Worm (Caenorhabditis elegans) whole organism, young adult: ENCODE measurements around the gene taf-10.

Experiments
- B0261.1 ChIP-seq: sonication (generic microtip); optimal IDR thresholded peaks from 2 replicates; lab custom pipeline; 2016; ENCODE audit warnings: mild to moderate bottlenecking, missing genetic modification characterization, moderate library complexity, missing compliant biosample characterization
- B0336.3 ChIP-seq: fragments of 200-800 bp; sonication (Bioruptor generic); IDR thresholded peaks from 2 replicates; pipeline ENCODE4 v1.3.6; 2022; ENCODE audit warnings: missing genetic modification characterization, missing compliant biosample characterization
- C06A6.2 ChIP-seq: fragments of 200-800 bp; sonication (Bioruptor generic); conservative IDR thresholded peaks from 2 replicates; pipeline ENCODE4 v1.3.6; 2022; ENCODE audit warnings: missing genetic modification characterization, missing compliant biosample characterization
- F10E7.11 ChIP-seq: sonication (generic microtip); optimal IDR thresholded peaks from 2 replicates; lab custom pipeline; 2017; ENCODE audit warnings: mild to moderate bottlenecking, missing genetic modification characterization, moderate library complexity, missing compliant biosample characterization
- F33H1.4 ChIP-seq: fragments of 200-800 bp; sonication (Bioruptor generic); IDR thresholded peaks from 2 replicates; pipeline ENCODE4 v1.3.6; 2022; ENCODE audit warnings: missing genetic modification reagents, missing genetic modification characterization, missing compliant biosample characterization
- F52B5.7 ChIP-seq: sonication (generic microtip); optimal IDR thresholded peaks from 2 replicates; lab custom pipeline; 2016; ENCODE audit warnings: mild to moderate bottlenecking, missing genetic modification characterization, missing compliant biosample characterization
- F57C9.4 ChIP-seq: sonication (generic microtip); optimal IDR thresholded peaks from 2 replicates; lab custom pipeline; 2017; ENCODE audit warnings: mild to moderate bottlenecking, missing genetic modification characterization, missing compliant biosample characterization
- T26A5.8 ChIP-seq: sonication (generic microtip); optimal IDR thresholded peaks from 2 replicates; lab custom pipeline; 2016; ENCODE audit warnings: missing genetic modification characterization, missing compliant biosample characterization
- Y67H2A.10 ChIP-seq: fragments of 200-800 bp; sonication (Bioruptor generic); conservative IDR thresholded peaks from 2 replicates; pipeline ENCODE4 v1.3.6; 2022; ENCODE audit warnings: missing genetic modification reagents, missing genetic modification characterization, missing compliant biosample characterization
- Y79H2A.3 ChIP-seq: fragments of 200-800 bp; sonication (Bioruptor generic); conservative IDR thresholded peaks from 2 replicates; pipeline ENCODE4 v1.3.6; 2022; ENCODE audit warnings: missing genetic modification reagents, missing genetic modification characterization, missing compliant biosample characterization
- ZK185.1 ChIP-seq: sonication (generic microtip); optimal IDR thresholded peaks from 2 replicates; lab custom pipeline; 2016; ENCODE audit warnings: mild to moderate bottlenecking, missing genetic modification characterization, missing compliant biosample characterization; ENCODE audit not compliant: poor library complexity, severe bottlenecking
- akir-1 ChIP-seq: fragments of 200-800 bp; sonication (Bioruptor generic); optimal IDR thresholded peaks from 2 replicates; lab custom pipeline; 2018; ENCODE audit warnings: mild to moderate bottlenecking, missing genetic modification characterization, moderate library complexity, missing compliant biosample characterization
- aptf-2 ChIP-seq: fragments of 200-800 bp; sonication (Bioruptor generic); conservative IDR thresholded peaks from 2 replicates; pipeline ENCODE4 v1.3.6; 2022; ENCODE audit warnings: missing genetic modification reagents, missing genetic modification characterization, missing compliant biosample characterization
- aptf-3 ChIP-seq: fragments of 200-800 bp; sonication (Bioruptor generic); IDR thresholded peaks from 2 replicates; pipeline ENCODE4 v1.3.6; 2022; ENCODE audit warnings: missing genetic modification characterization, missing compliant biosample characterization
- atf-7 ChIP-seq: sonication (generic microtip); optimal IDR thresholded peaks from 2 replicates; lab custom pipeline; 2017; ENCODE audit warnings: mild to moderate bottlenecking, missing genetic modification characterization, missing compliant biosample characterization
- cebp-1 ChIP-seq, 2 experiments: fragments of 200-800 bp in 1 of 2; sonication (Bioruptor generic) in 1 of 2; sonication (generic microtip) in 1 of 2; IDR thresholded peaks in 1 of 2; optimal IDR thresholded peaks in 1 of 2; 2 replicates each; pipeline versions ENCODE4 v1.3.6 to Lab custom; 2017 to 2022; ENCODE audit warnings: missing compliant biosample characterization in 2 of 2, missing genetic modification characterization in 2 of 2, mild to moderate bottlenecking in 1 of 2, missing genetic modification reagents in 1 of 2, moderate library complexity in 1 of 2
- ceh-91 ChIP-seq: fragments of 200-800 bp; sonication (Bioruptor generic); IDR thresholded peaks from 2 replicates; pipeline ENCODE4 v1.3.6; 2022; ENCODE audit warnings: missing genetic modification reagents, missing genetic modification characterization, missing compliant biosample characterization
- chd-7 ChIP-seq: sonication (generic microtip); optimal IDR thresholded peaks from 2 replicates; lab custom pipeline; 2016; ENCODE audit warnings: mild to moderate bottlenecking, missing genetic modification characterization, moderate library complexity, missing compliant biosample characterization
- dpl-1 ChIP-seq: fragments of 150-350 bp; optimal IDR thresholded peaks from 2 replicates; lab custom pipeline; 2014; ENCODE audit warnings: missing biosample characterization, missing genetic modification reagents, missing genetic modification characterization
- ekl-4 ChIP-seq: fragments of 200-800 bp; sonication (Bioruptor generic); IDR thresholded peaks from 2 replicates; pipeline ENCODE4 v1.3.6; 2022; ENCODE audit warnings: missing genetic modification reagents, missing genetic modification characterization, missing compliant biosample characterization
- hmg-1.2 ChIP-seq: fragments of 200-800 bp; sonication (Bioruptor generic); IDR thresholded peaks from 2 replicates; pipeline ENCODE4 v1.3.6; 2022; ENCODE audit warnings: missing genetic modification reagents, missing genetic modification characterization, missing compliant biosample characterization
- hmg-20 ChIP-seq: fragments of 200-800 bp; sonication (Bioruptor generic); IDR thresholded peaks from 2 replicates; pipeline ENCODE4 v1.3.6; 2022; ENCODE audit warnings: missing genetic modification reagents, missing genetic modification characterization, missing compliant biosample characterization
- lag-1 ChIP-seq: fragments of 200-800 bp; sonication (Bioruptor generic); IDR thresholded peaks from 2 replicates; pipeline ENCODE4 v1.3.6; 2022; ENCODE audit warnings: missing genetic modification reagents, missing genetic modification characterization, missing compliant biosample characterization
- lin-35 ChIP-seq, 3 experiments: fragments of 150-350 bp in 2 of 3; sonication (generic microtip) in 1 of 3; optimal IDR thresholded peaks; 2 replicates each; lab custom pipeline; 2014 to 2018; ENCODE audit warnings: missing biosample characterization in 3 of 3, missing genetic modification characterization in 3 of 3, missing genetic modification reagents in 3 of 3
- lir-1 ChIP-seq: fragments of 200-800 bp; sonication (Bioruptor generic); conservative IDR thresholded peaks from 2 replicates; pipeline ENCODE4 v1.3.6; 2022; ENCODE audit warnings: missing genetic modification reagents, missing genetic modification characterization, missing compliant biosample characterization
- lsy-27 ChIP-seq: sonication (generic microtip); optimal IDR thresholded peaks from 2 replicates; lab custom pipeline; 2017; ENCODE audit warnings: missing genetic modification characterization, mild to moderate bottlenecking, missing compliant biosample characterization, antibody characterized with exemption, missing genotype, borderline replicate concordance; ENCODE audit not compliant: insufficient read depth
- madf-8 ChIP-seq: fragments of 200-800 bp; sonication (Bioruptor generic); conservative IDR thresholded peaks from 2 replicates; pipeline ENCODE4 v1.3.6; 2022; ENCODE audit warnings: missing genetic modification reagents, missing genetic modification characterization, missing compliant biosample characterization
- mes-4 ChIP-seq: sonication (generic microtip); optimal IDR thresholded peaks from 2 replicates; lab custom pipeline; 2016; ENCODE audit warnings: missing genotype, missing genetic modification characterization, missing compliant biosample characterization
- nhr-120 ChIP-seq: fragments of 200-800 bp; sonication (Bioruptor generic); IDR thresholded peaks from 2 replicates; pipeline ENCODE4 v1.3.6; 2022; ENCODE audit warnings: missing genetic modification characterization, missing compliant biosample characterization
- nhr-179 ChIP-seq: sonication (generic microtip); optimal IDR thresholded peaks from 2 replicates; lab custom pipeline; 2016; ENCODE audit warnings: mild to moderate bottlenecking, missing genetic modification characterization, missing compliant biosample characterization
- sdz-38 ChIP-seq: sonication (generic microtip); optimal IDR thresholded peaks from 2 replicates; lab custom pipeline; 2016; ENCODE audit warnings: missing genotype, missing genetic modification characterization, missing compliant biosample characterization
- snpc-1.1 ChIP-seq: sonication (generic microtip); optimal IDR thresholded peaks from 2 replicates; lab custom pipeline; 2017; ENCODE audit warnings: missing genetic modification characterization, mild to moderate bottlenecking, missing compliant biosample characterization, antibody characterized with exemption, moderate library complexity, missing genotype, missing genetic modification reagents; ENCODE audit not compliant: insufficient read depth
- snpc-3.4 ChIP-seq: sonication (generic microtip); optimal IDR thresholded peaks from 2 replicates; lab custom pipeline; 2017; ENCODE audit warnings: missing genetic modification characterization, mild to moderate bottlenecking, missing compliant biosample characterization, antibody characterized with exemption, moderate library complexity, missing genotype, missing genetic modification reagents
- tbx-9 ChIP-seq: sonication (generic microtip); optimal IDR thresholded peaks from 2 replicates; lab custom pipeline; 2016; ENCODE audit warnings: borderline replicate concordance, missing genetic modification characterization, inconsistent platforms, missing compliant biosample characterization
- xnd-1 ChIP-seq: sonication (generic microtip); optimal IDR thresholded peaks from 2 replicates; lab custom pipeline; 2016; ENCODE audit warnings: missing genotype, missing genetic modification reagents, missing genetic modification characterization, missing compliant biosample characterization
- ztf-18 ChIP-seq: sonication (generic microtip); optimal IDR thresholded peaks from 2 replicates; lab custom pipeline; 2016; ENCODE audit warnings: missing genotype, mild to moderate bottlenecking, missing genetic modification characterization, missing compliant biosample characterization
- ztf-26 ChIP-seq: sonication (generic microtip); optimal IDR thresholded peaks from 2 replicates; lab custom pipeline; 2017; ENCODE audit warnings: missing genetic modification characterization, missing compliant biosample characterization
- ztf-3 ChIP-seq: fragments of 200-800 bp; sonication (Bioruptor generic); optimal IDR thresholded peaks from 2 replicates; lab custom pipeline; 2018; ENCODE audit warnings: mild to moderate bottlenecking, missing genetic modification characterization, missing compliant biosample characterization

The taf-10 gene

DNA sequence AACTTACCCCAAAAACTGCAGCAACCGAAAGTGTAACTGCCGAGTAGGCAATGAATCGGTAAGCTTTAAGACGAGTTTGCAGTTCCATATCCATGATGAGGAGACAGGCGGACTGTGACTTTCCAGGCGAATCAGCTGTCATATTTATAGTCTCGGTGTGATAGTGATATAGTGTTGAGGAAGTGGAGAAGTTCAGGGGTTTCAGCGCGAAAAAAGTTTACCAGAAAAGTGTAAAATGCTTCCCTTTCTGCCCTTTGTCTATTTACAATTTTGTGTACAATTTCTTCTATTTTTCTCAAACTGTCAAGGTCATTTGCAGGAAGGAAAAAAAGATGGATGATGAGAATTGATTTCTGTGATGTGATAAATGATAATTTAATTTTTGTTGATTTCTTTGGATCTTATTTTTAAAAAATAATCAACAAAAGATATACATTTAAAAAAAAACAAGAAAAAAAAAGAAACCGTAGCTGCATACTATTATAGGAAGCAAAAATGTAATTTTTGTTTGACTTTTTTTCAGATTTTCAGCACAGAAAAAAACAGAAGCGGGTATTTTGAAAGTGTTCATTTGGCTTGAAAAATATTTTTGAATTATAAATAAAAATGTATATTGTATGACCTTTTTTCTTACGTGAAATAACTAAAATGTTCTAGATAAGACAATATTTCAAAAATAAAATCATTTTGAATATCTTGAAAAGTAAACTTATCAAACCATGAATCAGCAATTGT, 32.9 kb upstream of the taf-10 start, which contains the start of the genes col-139 and F41F3.1:
col-139 (minus strand) TSS at position 101 of the 735 bp plus-strand sequence.
F41F3.1 (plus strand) TSS at position 685 of the 735 bp plus-strand sequence.
- TF ChIP-seq madf-8 (GFP tag; lab: Robert Waterston, UW) (no peak), xnd-1 (no peak), ekl-4 (GFP tag; lab: Robert Waterston, UW) (no peak), C06A6.2 (GFP tag; lab: Robert Waterston, UW) (no peak), nhr-120 (GFP tag; lab: Robert Waterston, UW) (no peak), lsy-27 (tag; lab: Kevin White, UChicago) (no peak), lir-1 (GFP tag; lab: Robert Waterston, UW) (no peak), T26A5.8 (tag; lab: Kevin White, UChicago) (no peak), Y67H2A.10 (GFP tag; lab: Robert Waterston, UW) (no peak), snpc-3.4 (tag; lab: Kevin White, UChicago) (no peak), ztf-18 (tag; lab: Kevin White, UChicago) (no peak), cebp-1 (GFP tag; IDR thresholded peaks at IDR 0.05; lab: Robert Waterston, UW) (no peak), cebp-1 (tag; optimal IDR thresholded peaks at IDR 0.05; lab: Kevin White, UChicago) (no peak), chd-7 (no peak), hmg-20 (GFP tag; lab: Robert Waterston, UW) (no peak), sdz-38 (tag; lab: Kevin White, UChicago) (no peak), lin-35 (GFP tag; optimal IDR thresholded peaks at IDR 0.05; lab: Kevin White, UChicago) (no peak)

DNA sequence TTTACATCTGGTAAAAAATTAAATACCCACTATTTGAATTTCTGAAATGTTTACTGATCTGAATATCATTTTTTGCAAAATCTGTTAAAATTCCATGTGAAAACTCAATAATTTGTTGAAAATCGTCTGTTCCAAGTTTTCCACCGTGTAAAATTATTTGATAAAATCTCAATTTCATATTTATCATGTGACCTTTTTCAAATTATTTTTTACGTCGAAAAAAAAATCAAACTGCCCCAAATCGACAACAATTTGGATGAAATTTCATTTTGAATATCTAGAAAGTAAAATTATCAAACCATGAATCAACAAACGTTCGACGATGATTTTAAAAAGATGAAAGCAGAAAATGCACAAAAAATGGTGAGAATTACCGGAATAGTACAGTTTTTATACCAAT, 31.7 kb upstream of the taf-10 start, which contains the start of gene F41F3.9:
F41F3.9 (plus strand) TSS at position 301 of the 400 bp plus-strand sequence.
- TF ChIP-seq akir-1 (GFP tag; lab: Kevin White, UChicago) (no peak), sdz-38 (tag; lab: Kevin White, UChicago) (no peak), F57C9.4 (tag; lab: Kevin White, UChicago) (no peak), xnd-1 (no peak), nhr-179 (tag; lab: Kevin White, UChicago) (no peak)

DNA sequence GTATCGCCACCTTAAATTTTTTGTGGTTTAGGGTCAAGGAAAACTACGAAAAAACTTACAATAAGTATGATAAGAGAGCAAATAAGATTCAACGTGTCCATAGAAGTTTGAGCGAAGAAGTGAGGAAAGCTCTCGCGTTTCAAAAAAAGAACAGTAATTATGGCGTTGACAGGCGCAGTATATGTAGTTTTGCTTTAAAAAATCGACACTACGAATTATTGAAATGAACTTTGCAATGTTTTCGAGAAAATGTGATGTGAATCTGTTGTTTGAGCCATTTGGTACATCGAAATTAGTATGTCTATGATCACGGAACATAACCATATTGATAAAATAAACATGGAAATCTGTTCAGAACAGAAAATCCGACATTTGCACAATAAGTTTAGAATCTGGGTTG, 24.5 kb upstream of the taf-10 start, which contains the start of gene srx-74:
srx-74 (minus strand) TSS at position 101 of the 400 bp plus-strand sequence.
- TF ChIP-seq snpc-1.1 (tag; lab: Kevin White, UChicago) (no peak), ekl-4 (GFP tag; lab: Robert Waterston, UW) (no peak), ceh-91 (GFP tag; lab: Robert Waterston, UW) (no peak), chd-7 (no peak), aptf-2 (no peak), atf-7 (tag; lab: Kevin White, UChicago) (no peak), F52B5.7 (tag; lab: Kevin White, UChicago) (no peak), ztf-3 (GFP tag; lab: Kevin White, UChicago) (no peak), B0261.1 (tag; lab: Kevin White, UChicago) (no peak), hmg-1.2 (GFP tag; lab: Robert Waterston, UW) (no peak), B0336.3 (GFP tag; lab: Robert Waterston, UW) (no peak)

DNA sequence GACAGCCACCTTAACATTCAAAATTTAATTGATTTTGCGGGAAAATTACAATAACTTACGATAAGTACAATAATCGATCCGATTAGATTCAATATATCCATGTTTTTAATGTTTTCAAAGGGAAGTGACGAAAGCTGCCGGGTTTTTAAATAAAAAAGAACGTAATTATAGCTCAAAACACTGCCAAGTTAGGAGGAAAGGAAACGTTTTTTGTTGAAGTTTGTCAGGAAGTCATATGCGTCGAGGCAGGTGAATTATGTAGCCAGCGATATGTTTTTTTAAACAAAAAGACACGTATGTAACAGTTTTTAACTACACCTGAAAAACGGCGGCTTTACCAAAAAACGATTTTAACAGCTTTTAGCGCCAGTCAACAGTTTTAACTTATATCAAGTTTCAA, 21.3 kb upstream of the taf-10 start, which contains the start of gene srx-73:
srx-73 (minus strand) TSS at position 101 of the 400 bp plus-strand sequence.
- TF ChIP-seq tbx-9: no peak
- no peak for TF ChIP-seq Y79H2A.3 (GFP tag; lab: Robert Waterston, UW)
- no peak for TF ChIP-seq ZK185.1 (tag; lab: Kevin White, UChicago)
- no peak for TF ChIP-seq ztf-26
- no peak for TF ChIP-seq F10E7.11
- TF ChIP-seq dpl-1 (GFP tag; lab: Kevin White, UChicago): no peak
- no peak for TF ChIP-seq mes-4 (tag; lab: Kevin White, UChicago)
- no peak for TF ChIP-seq lag-1 (GFP tag; lab: Robert Waterston, UW)
- no peak for TF ChIP-seq lin-35 (GFP tag; optimal IDR thresholded peaks at IDR 0.05; lab: Kevin White, UChicago)
- no peak for TF ChIP-seq aptf-2
- TF ChIP-seq ztf-18 (tag; lab: Kevin White, UChicago): no peak
- no peak for TF ChIP-seq snpc-1.1 (tag; lab: Kevin White, UChicago)
- no peak for TF ChIP-seq F33H1.4 (GFP tag; lab: Robert Waterston, UW)
- TF ChIP-seq aptf-3 (GFP tag; lab: Robert Waterston, UW): no peak
